Worm (Caenorhabditis elegans) whole organism, L3 larva: Measurements from ENCODE around the gene ftt-2.

Experiments used
- nhr-11 ChIP-seq: fragments of 150-350 bp; optimal IDR thresholded peaks from 2 replicates; lab custom pipeline; 2014; ENCODE audit warnings: missing biosample characterization, missing genetic modification characterization
- unc-62 ChIP-seq: fragments of 150-350 bp; sonication (generic microtip); optimal IDR thresholded peaks from 4 replicates; lab custom pipeline; 2014; ENCODE audit warnings: missing biosample characterization, missing genetic modification reagents, missing genetic modification characterization

DNA sequence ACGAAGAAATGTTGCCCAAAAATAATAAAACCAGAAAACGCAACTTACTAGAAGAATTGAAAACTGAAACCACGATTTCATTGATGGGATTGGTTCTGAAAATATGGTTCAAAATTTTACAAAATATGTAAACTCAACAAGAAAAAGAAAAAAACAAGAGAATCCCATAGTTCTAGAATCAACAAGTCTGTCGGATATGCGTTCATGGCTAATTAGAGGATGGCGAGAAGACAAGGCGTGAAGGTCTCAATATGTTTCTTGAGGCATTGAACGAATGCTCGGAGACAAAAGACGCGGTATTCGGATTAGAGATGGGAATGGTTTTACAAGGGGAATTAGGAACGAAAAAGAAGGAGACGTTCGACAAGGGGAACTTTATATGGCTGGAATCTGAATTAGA, 45.5 kb upstream of the ftt-2 start, which contains the start of gene cutl-11:
- TF ChIP-seq nhr-11 (no peak), unc-62 (no peak)
